Fruit fly (Drosophila melanogaster) whole organism, prepupa: Measurements from ENCODE around the gene CG12728.

Experiments used
- Blimp-1 ChIP-seq: fragments of 200-800 bp; sonication (Bioruptor generic); optimal IDR thresholded peaks from 3 replicates; lab custom pipeline; 2017; ENCODE audit warnings: missing biosample characterization, missing genetic modification characterization, mild to moderate bottlenecking, moderate library complexity, missing genetic modification reagents
- CG10631 ChIP-seq: fragments of 200-800 bp; sonication (Bioruptor generic); optimal IDR thresholded peaks from 2 replicates; lab custom pipeline; 2016; ENCODE audit warnings: missing biosample characterization, missing genetic modification characterization
- CG15336 ChIP-seq: fragments of 200-800 bp; sonication (Bioruptor generic); IDR thresholded peaks from 2 replicates; pipeline ENCODE4 v1.3.6; 2022; ENCODE audit warnings: missing biosample characterization, missing genetic modification characterization
- CG3032 ChIP-seq: fragments of 200-800 bp; optimal IDR thresholded peaks from 2 replicates; lab custom pipeline; 2019; ENCODE audit warnings: missing biosample characterization, mild to moderate bottlenecking, missing genetic modification characterization, moderate library complexity
- CG32006 ChIP-seq: fragments of 200-800 bp; sonication (Bioruptor generic); optimal IDR thresholded peaks from 3 replicates; lab custom pipeline; 2017; ENCODE audit warnings: missing biosample characterization, mild to moderate bottlenecking, missing genetic modification characterization
- CG3919 ChIP-seq: fragments of 200-800 bp; sonication (Bioruptor generic); optimal IDR thresholded peaks from 3 replicates; lab custom pipeline; 2016; ENCODE audit warnings: missing biosample characterization, missing genetic modification characterization
- CG6163 ChIP-seq: fragments of 200-800 bp; sonication (Bioruptor generic); IDR thresholded peaks from 3 replicates; pipeline ENCODE4 v1.3.6; 2022; ENCODE audit warnings: missing biosample characterization, missing genetic modification characterization
- CG6808 ChIP-seq: fragments of 200-800 bp; sonication (Bioruptor generic); optimal IDR thresholded peaks from 3 replicates; lab custom pipeline; 2017; ENCODE audit warnings: missing biosample characterization, missing genetic modification characterization, mild to moderate bottlenecking, moderate library complexity, missing genetic modification reagents
- CG6854 ChIP-seq: fragments of 200-800 bp; sonication (Bioruptor generic); optimal IDR thresholded peaks from 2 replicates; lab custom pipeline; 2017; ENCODE audit warnings: missing biosample characterization, mild to moderate bottlenecking, missing genetic modification characterization
- CG7368 ChIP-seq: fragments of 200-800 bp; sonication (Bioruptor generic); optimal IDR thresholded peaks from 3 replicates; lab custom pipeline; 2016; ENCODE audit warnings: missing biosample characterization, missing genetic modification characterization
- CG8119 ChIP-seq: fragments of 200-800 bp; sonication (Bioruptor generic); IDR thresholded peaks from 3 replicates; pipeline ENCODE4 v1.3.6; 2022; ENCODE audit warnings: missing biosample characterization, missing genetic modification characterization
- CG8319 ChIP-seq: fragments of 200-800 bp; sonication (Bioruptor generic); optimal IDR thresholded peaks from 3 replicates; lab custom pipeline; 2016; ENCODE audit warnings: missing biosample characterization, missing genetic modification characterization
- CG8632 ChIP-seq: fragments of 200-800 bp; sonication (Bioruptor generic); optimal IDR thresholded peaks from 3 replicates; lab custom pipeline; 2016; ENCODE audit warnings: missing biosample characterization, missing genetic modification characterization
- CG9139 ChIP-seq: fragments of 200-800 bp; sonication (Bioruptor generic); optimal IDR thresholded peaks from 3 replicates; lab custom pipeline; 2017; ENCODE audit warnings: missing biosample characterization, mild to moderate bottlenecking, missing genetic modification characterization
- Eip75B ChIP-seq: fragments of 200-800 bp; sonication (Bioruptor generic); optimal IDR thresholded peaks from 3 replicates; lab custom pipeline; 2016; ENCODE audit warnings: missing biosample characterization, missing genetic modification characterization
- Eip78C ChIP-seq: fragments of 200-800 bp; sonication (Bioruptor generic); peaks from one replicate; lab custom pipeline; 2016; ENCODE audit warnings: missing biosample characterization, missing genetic modification characterization
- Ets21C ChIP-seq: fragments of 200-800 bp; sonication (Bioruptor generic); optimal IDR thresholded peaks from 3 replicates; lab custom pipeline; 2016; ENCODE audit warnings: missing biosample characterization, missing genetic modification characterization
- Ets96B ChIP-seq: fragments of 200-800 bp; optimal IDR thresholded peaks from 2 replicates; lab custom pipeline; 2019; ENCODE audit warnings: missing biosample characterization, mild to moderate bottlenecking, missing genetic modification characterization, moderate library complexity
- Hr38 ChIP-seq: sonication (Bioruptor generic); optimal IDR thresholded peaks from 2 replicates; lab custom pipeline; 2016; ENCODE audit warnings: missing biosample characterization, missing genetic modification characterization
- Hr39 ChIP-seq: fragments of 200-800 bp; sonication (Bioruptor generic); optimal IDR thresholded peaks from 2 replicates; lab custom pipeline; 2016; ENCODE audit warnings: missing biosample characterization, missing genetic modification characterization
- Hr4 ChIP-seq: fragments of 200-800 bp; sonication (Bioruptor generic); optimal IDR thresholded peaks from 3 replicates; lab custom pipeline; 2016; ENCODE audit warnings: missing biosample characterization, missing genetic modification characterization
- Met ChIP-seq: fragments of 200-800 bp; sonication (Bioruptor generic); optimal IDR thresholded peaks from 3 replicates; lab custom pipeline; 2016; ENCODE audit warnings: missing biosample characterization, missing genetic modification characterization
- OdsH ChIP-seq: fragments of 200-800 bp; sonication (Bioruptor generic); optimal IDR thresholded peaks from 3 replicates; lab custom pipeline; 2016; ENCODE audit warnings: missing biosample characterization, missing genetic modification characterization
- Smox ChIP-seq: fragments of 200-800 bp; sonication (Bioruptor generic); optimal IDR thresholded peaks from 3 replicates; lab custom pipeline; 2016; ENCODE audit warnings: missing biosample characterization, missing genetic modification characterization
- achi ChIP-seq: fragments of 200-800 bp; sonication (Bioruptor generic); optimal IDR thresholded peaks from 3 replicates; lab custom pipeline; 2016; ENCODE audit warnings: missing biosample characterization, missing genetic modification characterization
- acj6 ChIP-seq: fragments of 200-800 bp; sonication (Bioruptor generic); optimal IDR thresholded peaks from 3 replicates; lab custom pipeline; 2016; ENCODE audit warnings: missing biosample characterization, missing genetic modification characterization
- eg ChIP-seq: fragments of 200-800 bp; sonication (Bioruptor generic); IDR thresholded peaks from 3 replicates; pipeline ENCODE4 v1.3.6; 2022; ENCODE audit warnings: missing biosample characterization, missing genetic modification characterization
- esn ChIP-seq: fragments of 200-800 bp; sonication (Bioruptor generic); optimal IDR thresholded peaks from 2 replicates; lab custom pipeline; 2016; ENCODE audit warnings: missing biosample characterization, mild to moderate bottlenecking, missing genetic modification characterization, moderate library complexity
- fd59A ChIP-seq: fragments of 200-800 bp; sonication (Bioruptor generic); optimal IDR thresholded peaks from 2 replicates; lab custom pipeline; 2017; ENCODE audit warnings: missing biosample characterization, mild to moderate bottlenecking, missing genetic modification characterization, missing genetic modification reagents
- fd85E ChIP-seq: fragments of 200-800 bp; sonication (Bioruptor generic); optimal IDR thresholded peaks from 3 replicates; lab custom pipeline; 2016; ENCODE audit warnings: missing biosample characterization, missing genetic modification characterization
- fkh ChIP-seq: fragments of 200-800 bp; sonication (Bioruptor generic); optimal IDR thresholded peaks from 3 replicates; lab custom pipeline; 2017; ENCODE audit warnings: missing biosample characterization, mild to moderate bottlenecking, missing genetic modification characterization, moderate library complexity
- net ChIP-seq: fragments of 200-800 bp; sonication (Bioruptor generic); optimal IDR thresholded peaks from 3 replicates; lab custom pipeline; 2016; ENCODE audit warnings: missing biosample characterization, missing genetic modification characterization
- spab ChIP-seq: fragments of 200-800 bp; sonication (Bioruptor generic); optimal IDR thresholded peaks from 2 replicates; lab custom pipeline; 2017; ENCODE audit warnings: missing biosample characterization, mild to moderate bottlenecking, missing genetic modification characterization, missing genetic modification reagents
- svp ChIP-seq: fragments of 200-800 bp; sonication (Bioruptor generic); peaks from one replicate; lab custom pipeline; 2016; ENCODE audit warnings: missing biosample characterization, missing genetic modification characterization
- vri ChIP-seq: fragments of 200-800 bp; sonication (Bioruptor generic); optimal IDR thresholded peaks from 3 replicates; lab custom pipeline; 2016; ENCODE audit warnings: missing biosample characterization, mild to moderate bottlenecking, missing genetic modification characterization

Gene CG12728

dm6 chrX:5901628-5902213, 40.7 kb upstream of the CG12728 start (continued):
- TF ChIP-seq fd59A (GFP tag; lab: Kevin White, UChicago), result no peak
- TF ChIP-seq esn, result peak; percentile 47
- peak; percentile 32 for TF ChIP-seq Blimp-1 (GFP tag; lab: Kevin White, UChicago)
- no peak for TF ChIP-seq Hr38
- peak; percentile 41; the same call in 1 of the 2 replicates for TF ChIP-seq CG15336 (GFP tag; lab: Robert Waterston, UW)
- TF ChIP-seq acj6, result no peak
- TF ChIP-seq CG8319 (GFP tag; lab: Kevin White, UChicago), result no peak
- TF ChIP-seq achi (GFP tag; lab: Kevin White, UChicago), result peak; percentile 19
- no peak for TF ChIP-seq CG3032 (tag; lab: Kevin White, UChicago)
- no peak for TF ChIP-seq Ets21C (GFP tag; lab: Kevin White, UChicago)
- TF ChIP-seq CG7368, result peak; percentile 25
- peak; percentile 67 for TF ChIP-seq CG9139 (GFP tag; lab: Kevin White, UChicago)
- TF ChIP-seq CG6163 (GFP tag; lab: Robert Waterston, UW), result no peak; the same call in 2 of the 3 replicates

- TF ChIP-seq svp (GFP tag; lab: Kevin White, UChicago) (peak; percentile 68), fkh (GFP tag; lab: Kevin White, UChicago) (no peak)
Measured at dm6 chrX:5902701-5903100, 39.7 kb upstream of the CG12728 start.

dm6 chrX:5904377-5905085, 37.9 kb upstream of the CG12728 start:
- TF ChIP-seq CG8632 (GFP tag; lab: Kevin White, UChicago) (no peak), CG6163 (GFP tag; lab: Robert Waterston, UW) (0 out of 3 replicates have a peak, but pooled peaks have one; percentile 38), Eip78C (GFP tag; lab: Kevin White, UChicago) (peak; percentile 60), svp (GFP tag; lab: Kevin White, UChicago) (peak; percentile 78), vri (peak; percentile 91), eg (GFP tag; lab: Robert Waterston, UW) (peak; percentile 5; the same call in 1 of the 3 replicates), Hr4 (no peak), spab (no peak)

- TF ChIP-seq achi (GFP tag; lab: Kevin White, UChicago) (peak; percentile 32), OdsH (GFP tag; lab: Kevin White, UChicago) (no peak), CG15336 (GFP tag; lab: Robert Waterston, UW) (peak; percentile 45), Met (GFP tag; lab: Kevin White, UChicago) (peak; percentile 7), CG32006 (GFP tag; lab: Kevin White, UChicago) (peak; percentile 62), fd85E (GFP tag; lab: Kevin White, UChicago) (no peak), Blimp-1 (GFP tag; lab: Kevin White, UChicago) (no peak), CG3919 (GFP tag; lab: Kevin White, UChicago) (peak; percentile 8), acj6 (peak; percentile 13), spab (no peak), Hr39 (GFP tag; lab: Kevin White, UChicago) (no peak), Smox (GFP tag; lab: Kevin White, UChicago) (no peak), Ets21C (GFP tag; lab: Kevin White, UChicago) (no peak), CG9139 (GFP tag; lab: Kevin White, UChicago) (no peak), Eip75B (GFP tag; lab: Kevin White, UChicago) (no peak), Ets96B (tag; lab: Kevin White, UChicago) (no peak), CG8119 (GFP tag; lab: Robert Waterston, UW) (no peak), CG3032 (tag; lab: Kevin White, UChicago) (no peak), net (GFP tag; lab: Kevin White, UChicago) (no peak), CG10631 (GFP tag; lab: Kevin White, UChicago) (peak; percentile 11), CG6854 (GFP tag; lab: Kevin White, UChicago) (no peak), CG6808 (GFP tag; lab: Kevin White, UChicago) (peak; percentile 4), Eip78C (GFP tag; lab: Kevin White, UChicago) (peak; percentile 61), svp (GFP tag; lab: Kevin White, UChicago) (no peak)
Measured at dm6 chrX:5905086-5905400, 37.4 kb upstream of the CG12728 start.
